Worm (Caenorhabditis elegans): ENCODE data around the gene F57C2.5.

The F57C2.5 gene

DNA sequence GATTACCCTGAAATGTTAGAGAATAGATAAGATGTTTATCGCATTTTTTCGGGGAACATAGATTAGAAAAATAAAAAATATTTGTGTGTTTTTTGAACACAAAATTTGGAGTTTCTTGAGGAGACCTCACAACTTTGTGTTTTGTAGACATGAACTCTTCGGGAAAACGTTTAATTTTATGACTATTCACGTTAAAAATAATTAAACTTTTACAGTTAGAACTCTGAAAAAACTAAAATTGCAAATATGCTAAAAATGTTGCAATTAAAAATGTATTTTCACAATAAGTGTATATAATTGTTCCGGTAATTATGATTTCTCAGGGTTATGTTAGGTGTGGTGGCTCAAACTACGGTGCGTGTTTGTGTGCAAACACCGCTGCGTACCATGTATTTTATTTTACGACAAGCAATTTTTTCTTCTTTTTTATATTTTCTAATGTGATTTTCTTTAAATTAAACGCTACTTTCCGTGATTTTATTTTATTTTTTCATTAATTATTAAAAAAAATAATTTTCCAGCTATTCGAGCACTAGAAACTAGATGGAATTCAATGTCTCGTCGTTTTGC lies at the start of gene F57C2.5, which contains the start of gene spat-1:
F57C2.5 (minus strand) TSS at position 7 of the 570 bp plus-strand sequence.
spat-1 (plus strand) TSS at position 520 of the 570 bp plus-strand sequence.
- TF ChIP-seq madf-8 (GFP tag; conservative IDR thresholded peaks at IDR 0.05) (peak; percentile 12; the same call in 1 of the 2 replicates), F49E8.2 (tag; optimal IDR thresholded peaks at IDR 0.05; ENCODE audit: insufficient read depth) (peak; percentile 38), unc-130 (GFP tag; optimal IDR thresholded peaks at IDR 0.05) (peak; percentile 74), nfyb-1 (GFP tag; IDR thresholded peaks at IDR 0.05) (no peak), madf-3 (GFP tag; IDR thresholded peaks at IDR 0.05) (no peak), K12H6.12 (tag; optimal IDR thresholded peaks at IDR 0.05) (peak; percentile 76), nhr-120 (GFP tag; IDR thresholded peaks at IDR 0.05) (no peak), pha-4 (tag; optimal IDR thresholded peaks at IDR 0.05) (no peak), let-526 (GFP tag; IDR thresholded peaks at IDR 0.05) (0 out of 2 replicates have a peak, but pooled peaks have one; percentile 10), cebp-1 (GFP tag; IDR thresholded peaks at IDR 0.05) (no peak), cebp-1 (tag; optimal IDR thresholded peaks at IDR 0.05) (peak; percentile 49), rcor-1 (GFP tag; IDR thresholded peaks at IDR 0.05) (0 out of 2 replicates have a peak, but pooled peaks have one; percentile 10), ztf-3 (GFP tag; optimal IDR thresholded peaks at IDR 0.05) (no peak), atf-7 (tag; optimal IDR thresholded peaks at IDR 0.05) (no peak), F37B4.10 (GFP tag; IDR thresholded peaks at IDR 0.05) (no peak), lin-40 (tag; optimal IDR thresholded peaks at IDR 0.05) (peak; percentile 73), F23B12.7 (tag; optimal IDR thresholded peaks at IDR 0.05; ENCODE audit: insufficient read depth) (peak; percentile 47), attf-3 (GFP tag; conservative IDR thresholded peaks at IDR 0.05) (peak; percentile 24; the same call in 1 of the 2 replicates), Y56A3A.18 (GFP tag; IDR thresholded peaks at IDR 0.05) (no peak), nhr-90 (tag; optimal IDR thresholded peaks at IDR 0.05) (no peak), rpc-1 (optimal IDR thresholded peaks at IDR 0.05) (no peak), rpc-1 (tag; optimal IDR thresholded peaks at IDR 0.05) (no peak), B0019.2 (GFP tag; conservative IDR thresholded peaks at IDR 0.05) (no peak), tlf-1 (GFP tag; optimal IDR thresholded peaks at IDR 0.05) (no peak), attf-5 (GFP tag; optimal IDR thresholded peaks at IDR 0.05) (peak; percentile 77), ets-4 (GFP tag; optimal IDR thresholded peaks at IDR 0.05) (no peak), F57A8.1 (GFP tag; optimal IDR thresholded peaks at IDR 0.05) (no peak), hmg-1.2 (GFP tag; IDR thresholded peaks at IDR 0.05) (peak; percentile 49; the same call in 1 of the 2 replicates), dpff-1 (tag; optimal IDR thresholded peaks at IDR 0.05) (no peak), ztf-18 (tag; optimal IDR thresholded peaks at IDR 0.05) (peak; percentile 42), Y67H2A.10 (GFP tag; conservative IDR thresholded peaks at IDR 0.05) (no peak), akir-1 (GFP tag; optimal IDR thresholded peaks at IDR 0.05) (no peak), ccch-3 (GFP tag; optimal IDR thresholded peaks at IDR 0.05) (peak; percentile 66), snpc-3.4 (tag; optimal IDR thresholded peaks at IDR 0.05) (peak; percentile 25), mcd-1 (GFP tag; IDR thresholded peaks at IDR 0.05) (peak; percentile 24; the same call in 1 of the 2 replicates), B0336.3 (GFP tag; IDR thresholded peaks at IDR 0.05) (0 out of 2 replicates have a peak, but pooled peaks have one; percentile 23), him-1 (tag; optimal IDR thresholded peaks at IDR 0.05) (no peak), T07F8.4 (tag; optimal IDR thresholded peaks at IDR 0.05) (no peak), lin-35 (GFP tag; optimal IDR thresholded peaks at IDR 0.05) (no peak), K11D2.4 (GFP tag; IDR thresholded peaks at IDR 0.05) (no peak), D2030.7 (GFP tag; IDR thresholded peaks at IDR 0.05) (peak; percentile 76; the same call in 1 of the 2 replicates), egrh-3 (GFP tag; IDR thresholded peaks at IDR 0.05) (peak; percentile 33; the same call in 1 of the 2 replicates), aptf-2 (GFP tag; conservative IDR thresholded peaks at IDR 0.05) (peak; percentile 78; the same call in 1 of the 2 replicates), ceh-91 (GFP tag; IDR thresholded peaks at IDR 0.05) (peak; percentile 76), hlh-12 (tag; optimal IDR thresholded peaks at IDR 0.05) (no peak), dox-1 (GFP tag; IDR thresholded peaks at IDR 0.05) (peak; percentile 68; the same call in 1 of the 2 replicates), nhr-80 (tag; optimal IDR thresholded peaks at IDR 0.05) (peak; percentile 62), snpc-1.3 (tag; optimal IDR thresholded peaks at IDR 0.05; ENCODE audit: insufficient read depth) (peak; percentile 36)

Measured in whole organism, young adult.